Fruit fly (Drosophila melanogaster): Measurements from ENCODE around the gene CG8927.
A peak's percentile ranks its signal among the peaks of the same experiment; 100 is the strongest.

CG8927 gene

dm6 chr3R:16231385-16232307 is 50.8 kb downstream of the CG8927 start (continued):
- peak; percentile 44 for TF ChIP-seq ab (GFP tag; optimal IDR thresholded peaks at IDR 0.05)
- TF ChIP-seq CG11695 (GFP tag; IDR thresholded peaks at IDR 0.05) = no peak
- TF ChIP-seq Oaz (GFP tag; IDR thresholded peaks at IDR 0.05) = no peak
- TF ChIP-seq eyg (GFP tag; optimal IDR thresholded peaks at IDR 0.05) = peak; percentile 64
- TF ChIP-seq gsb (GFP tag; IDR thresholded peaks at IDR 0.05) = no peak
- no peak for TF ChIP-seq nom (GFP tag; optimal IDR thresholded peaks at IDR 0.05)
- peak; percentile 56 for TF ChIP-seq Deaf1 (tag; optimal IDR thresholded peaks at IDR 0.05)
- TF ChIP-seq danr (GFP tag; IDR thresholded peaks at IDR 0.05) = no peak
- no peak for TF ChIP-seq row (GFP tag; IDR thresholded peaks at IDR 0.05)
- TF ChIP-seq Hand (GFP tag; optimal IDR thresholded peaks at IDR 0.05) = peak; percentile 78
- TF ChIP-seq so (GFP tag; IDR thresholded peaks at IDR 0.05) = no peak
- TF ChIP-seq toy (GFP tag; IDR thresholded peaks at IDR 0.05) = no peak
- TF ChIP-seq CG4360 (GFP tag; IDR thresholded peaks at IDR 0.05) = no peak
- TF ChIP-seq CG6765 (GFP tag; optimal IDR thresholded peaks at IDR 0.05) = no peak
- TF ChIP-seq sc (optimal IDR thresholded peaks at IDR 0.05) = no peak
- TF ChIP-seq sc (GFP tag; optimal IDR thresholded peaks at IDR 0.05) = peak; percentile 75
- TF ChIP-seq Hey (tag; optimal IDR thresholded peaks at IDR 0.05) = no peak
- TF ChIP-seq ara (GFP tag; IDR thresholded peaks at IDR 0.05) = no peak
- peak; percentile 73 for TF ChIP-seq HHEX (GFP tag; optimal IDR thresholded peaks at IDR 0.05)
- TF ChIP-seq CG1647 (GFP tag; optimal IDR thresholded peaks at IDR 0.05) = peak; percentile 59
- TF ChIP-seq shn (GFP tag; optimal IDR thresholded peaks at IDR 0.05) = peak; percentile 60
- no peak for TF ChIP-seq CG34422 (GFP tag; IDR thresholded peaks at IDR 0.05)
- TF ChIP-seq CG3726 (GFP tag; IDR thresholded peaks at IDR 0.05) = no peak
- TF ChIP-seq Hr78 (GFP tag; optimal IDR thresholded peaks at IDR 0.05) = peak in 1 of 2 experiments; percentile 95
- peak; percentile 50 for TF ChIP-seq CG15696 (tag; optimal IDR thresholded peaks at IDR 0.05)
- TF ChIP-seq H15 (GFP tag; IDR thresholded peaks at IDR 0.05) = no peak
- peak; percentile 63 for TF ChIP-seq CG10543 (GFP tag; optimal IDR thresholded peaks at IDR 0.05)
- TF ChIP-seq fd96Cb (tag; optimal IDR thresholded peaks at IDR 0.05) = peak; percentile 80
- TF ChIP-seq CG11723 (GFP tag; optimal IDR thresholded peaks at IDR 0.05) = peak; percentile 68
- TF ChIP-seq CG15073 (GFP tag; optimal IDR thresholded peaks at IDR 0.05) = no peak
- no peak for TF ChIP-seq CG9876 (GFP tag; optimal IDR thresholded peaks at IDR 0.05)
- peak; percentile 43 for TF ChIP-seq D19B (GFP tag; optimal IDR thresholded peaks at IDR 0.05)
- no peak for TF ChIP-seq h (optimal IDR thresholded peaks at IDR 0.05)
- peak; percentile 9 for TF ChIP-seq Dad (GFP tag; optimal IDR thresholded peaks at IDR 0.05)
- TF ChIP-seq PHDP (tag; optimal IDR thresholded peaks at IDR 0.05) = peak; percentile 65
- no peak for TF ChIP-seq cad (GFP tag; optimal IDR thresholded peaks at IDR 0.05)
- peak; percentile 74 for TF ChIP-seq Hr3 (GFP tag; optimal IDR thresholded peaks at IDR 0.05)
- TF ChIP-seq Hsf (GFP tag; optimal IDR thresholded peaks at IDR 0.05) = peak; percentile 77
- TF ChIP-seq CG33557 (GFP tag; optimal IDR thresholded peaks at IDR 0.05) = peak; percentile 48
- TF ChIP-seq TFAM (GFP tag; optimal IDR thresholded peaks at IDR 0.05) = peak; percentile 12
- TF ChIP-seq H2.0 (GFP tag; IDR thresholded peaks at IDR 0.05) = no peak
- TF ChIP-seq CG14014 (GFP tag; IDR thresholded peaks at IDR 0.05) = no peak
- TF ChIP-seq gfzf (GFP tag; optimal IDR thresholded peaks at IDR 0.05) = no peak
- no peak for TF ChIP-seq Hr39 (optimal IDR thresholded peaks at IDR 0.05)
- peak; percentile 5 for TF ChIP-seq CG10565 (GFP tag; optimal IDR thresholded peaks at IDR 0.05)
- TF ChIP-seq jigr1 (GFP tag; IDR thresholded peaks at IDR 0.05) = no peak
- peak; percentile 61 for TF ChIP-seq repo (GFP tag; optimal IDR thresholded peaks at IDR 0.05)
- no peak for TF ChIP-seq chinmo (GFP tag; IDR thresholded peaks at IDR 0.05; ENCODE audit: partially characterized antibody)
- TF ChIP-seq CG1792 (GFP tag; optimal IDR thresholded peaks at IDR 0.05) = peak; percentile 68
- peak; percentile 45 for TF ChIP-seq trem (tag; optimal IDR thresholded peaks at IDR 0.05)
- peak; percentile 76 for TF ChIP-seq CG13424 (tag; optimal IDR thresholded peaks at IDR 0.05)
